Fruit fly (Drosophila melanogaster) whole organism, embryonic: ENCODE measurements around the gene Ifrd1.

Experiments
- ATbp ChIP-seq: fragments of 200-800 bp; sonication (Bioruptor generic); optimal IDR thresholded peaks from 2 replicates; lab custom pipeline; 2017; ENCODE audit warnings: missing biosample characterization, mild to moderate bottlenecking, missing genetic modification characterization, missing genetic modification reagents
- CG11456 ChIP-seq: fragments of 200-800 bp; sonication (Bioruptor generic); IDR thresholded peaks from 3 replicates; pipeline ENCODE4 v1.3.6; 2022; ENCODE audit warnings: missing biosample characterization, missing genetic modification characterization
- CG17829 ChIP-seq: fragments of 200-800 bp; optimal IDR thresholded peaks from 2 replicates; lab custom pipeline; 2019; ENCODE audit warnings: missing biosample characterization, mild to moderate bottlenecking, missing genetic modification characterization, moderate library complexity
- CG1792 ChIP-seq: fragments of 200-800 bp; sonication (Bioruptor generic); optimal IDR thresholded peaks from 2 replicates; lab custom pipeline; 2016; ENCODE audit warnings: missing biosample characterization, missing genetic modification characterization
- CG18476 ChIP-seq: fragments of 200-800 bp; sonication (Bioruptor generic); optimal IDR thresholded peaks from 2 replicates; lab custom pipeline; 2016; ENCODE audit warnings: missing biosample characterization, mild to moderate bottlenecking, missing genetic modification characterization
- CG18764 ChIP-seq: fragments of 200-800 bp; sonication (Bioruptor generic); optimal IDR thresholded peaks from 3 replicates; lab custom pipeline; 2016; ENCODE audit warnings: missing biosample characterization, missing genetic modification characterization
- CG3163 ChIP-seq: fragments of 200-800 bp; sonication (Bioruptor generic); optimal IDR thresholded peaks from 3 replicates; lab custom pipeline; 2016; ENCODE audit warnings: missing biosample characterization, missing genetic modification characterization
- CG42726 ChIP-seq: fragments of 200-800 bp; sonication (Bioruptor generic); IDR thresholded peaks from 2 replicates; pipeline ENCODE4 v1.3.6; 2022; ENCODE audit warnings: missing biosample characterization, missing genetic modification characterization; ENCODE audit not compliant: partially characterized antibody
- CG5180 ChIP-seq: fragments of 200-800 bp; sonication (Bioruptor generic); optimal IDR thresholded peaks from 3 replicates; lab custom pipeline; 2017; ENCODE audit warnings: missing biosample characterization, missing genetic modification characterization, mild to moderate bottlenecking, moderate library complexity, missing genetic modification reagents
- CG7271 ChIP-seq: fragments of 200-800 bp; sonication (Bioruptor generic); optimal IDR thresholded peaks from 2 replicates; lab custom pipeline; 2018; ENCODE audit warnings: missing biosample characterization, mild to moderate bottlenecking, missing genetic modification characterization, moderate library complexity
- CG7745 ChIP-seq: fragments of 200-800 bp; sonication (Bioruptor generic); optimal IDR thresholded peaks from 2 replicates; lab custom pipeline; 2018; ENCODE audit warnings: missing biosample characterization, mild to moderate bottlenecking, missing genetic modification characterization, moderate library complexity
- Camta ChIP-seq: fragments of 200-800 bp; sonication (Bioruptor generic); optimal IDR thresholded peaks from 2 replicates; lab custom pipeline; 2016; ENCODE audit warnings: missing biosample characterization, missing genetic modification characterization
- D19A ChIP-seq: fragments of 200-800 bp; optimal IDR thresholded peaks from 3 replicates; lab custom pipeline; 2019; ENCODE audit warnings: missing biosample characterization, mild to moderate bottlenecking, missing genetic modification characterization, moderate library complexity
- Doc3 ChIP-seq: fragments of 200-800 bp; sonication (Bioruptor generic); IDR thresholded peaks from 3 replicates; pipeline ENCODE4 v1.3.6; 2022; ENCODE audit warnings: missing biosample characterization, missing genetic modification characterization; ENCODE audit not compliant: partially characterized antibody
- Dp ChIP-seq: fragments of 200-800 bp; sonication (Bioruptor generic); optimal IDR thresholded peaks from 2 replicates; lab custom pipeline; 2018; ENCODE audit warnings: missing biosample characterization, mild to moderate bottlenecking, missing genetic modification characterization, moderate library complexity
- HmgZ ChIP-seq: fragments of 200-800 bp; sonication (Bioruptor generic); optimal IDR thresholded peaks from 2 replicates; lab custom pipeline; 2018; ENCODE audit warnings: missing biosample characterization, mild to moderate bottlenecking, missing genetic modification characterization
- Hr3 ChIP-seq: fragments of 200-800 bp; sonication (Bioruptor generic); optimal IDR thresholded peaks from 3 replicates; lab custom pipeline; 2016; ENCODE audit warnings: missing biosample characterization, missing genetic modification characterization
- Hsf ChIP-seq: fragments of 200-800 bp; sonication (Bioruptor generic); optimal IDR thresholded peaks from 3 replicates; lab custom pipeline; 2016; ENCODE audit warnings: missing biosample characterization, missing genetic modification characterization
- Med ChIP-seq: fragments of 200-800 bp; sonication (Bioruptor generic); peaks from one replicate; lab custom pipeline; 2016; ENCODE audit warnings: missing biosample characterization, missing genetic modification characterization, mild to moderate bottlenecking, inconsistent platforms, moderate library complexity
- Nf-YC ChIP-seq: fragments of 200-800 bp; optimal IDR thresholded peaks from 3 replicates; lab custom pipeline; 2019; ENCODE audit warnings: missing biosample characterization, mild to moderate bottlenecking, missing genetic modification characterization, moderate library complexity
- Opbp ChIP-seq: fragments of 200-800 bp; sonication (Bioruptor generic); IDR thresholded peaks from 3 replicates; pipeline ENCODE4 v1.3.6; 2022; ENCODE audit warnings: missing biosample characterization, missing genetic modification characterization; ENCODE audit not compliant: partially characterized antibody
- Side ChIP-seq: fragments of 200-800 bp; sonication (Bioruptor generic); optimal IDR thresholded peaks from 2 replicates; lab custom pipeline; 2016; ENCODE audit warnings: missing biosample characterization, missing genetic modification characterization
- Sox100B ChIP-seq: fragments of 200-800 bp; sonication (Bioruptor generic); optimal IDR thresholded peaks from 3 replicates; lab custom pipeline; 2018; ENCODE audit warnings: missing biosample characterization, mild to moderate bottlenecking, missing genetic modification characterization
- Trl ChIP-seq, 3 experiments: fragments of >200 bp in 2 of 3; fragments of 200-800 bp in 1 of 3; sonication (Bioruptor generic) in 1 of 3; optimal IDR thresholded peaks; 2 replicates in 1 of 3; 3 replicates in 2 of 3; lab custom pipeline; 2016 to 2017; ENCODE audit warnings: missing biosample characterization in 1 of 3, missing genetic modification characterization in 1 of 3
- abd-A ChIP-seq: fragments of 200-800 bp; sonication (Bioruptor generic); optimal IDR thresholded peaks from 3 replicates; lab custom pipeline; 2019; ENCODE audit warnings: missing biosample characterization, mild to moderate bottlenecking, missing genetic modification characterization, moderate library complexity
- ara ChIP-seq: fragments of 200-800 bp; sonication (Bioruptor generic); IDR thresholded peaks from 2 replicates; pipeline ENCODE4 v1.3.6; 2022; ENCODE audit warnings: missing biosample characterization, missing genetic modification characterization
- bsh ChIP-seq, 2 experiments: fragments of 200-800 bp; sonication (Bioruptor generic); optimal IDR thresholded peaks; 2 replicates each; lab custom pipeline; 2017 to 2018; ENCODE audit warnings: mild to moderate bottlenecking in 2 of 2, missing biosample characterization in 2 of 2, missing genetic modification characterization in 2 of 2, moderate library complexity in 1 of 2
- cg ChIP-seq: fragments of 200-800 bp; sonication (Bioruptor generic); optimal IDR thresholded peaks from 3 replicates; lab custom pipeline; 2019; ENCODE audit warnings: missing biosample characterization, mild to moderate bottlenecking, missing genetic modification characterization, moderate library complexity
- chinmo ChIP-seq: fragments of 200-800 bp; sonication (Bioruptor generic); IDR thresholded peaks from 4 replicates; pipeline ENCODE4 v1.3.6; 2022; ENCODE audit warnings: missing biosample characterization, missing genetic modification characterization; ENCODE audit not compliant: partially characterized antibody
- dati ChIP-seq: fragments of 200-800 bp; sonication (Bioruptor generic); IDR thresholded peaks from 2 replicates; pipeline ENCODE4 v1.3.6; 2022; ENCODE audit warnings: missing biosample characterization, missing genetic modification characterization
- ewg ChIP-seq: fragments of 200-800 bp; sonication (Bioruptor generic); optimal IDR thresholded peaks from 3 replicates; lab custom pipeline; 2017; ENCODE audit warnings: mild to moderate bottlenecking, missing biosample characterization, missing genetic modification reagents, missing genetic modification characterization
- gro ChIP-seq: fragments of 200-800 bp; sonication (Bioruptor generic); optimal IDR thresholded peaks from 2 replicates; lab custom pipeline; 2016; ENCODE audit warnings: missing biosample characterization, missing genetic modification characterization
- ind ChIP-seq: fragments of 200-800 bp; sonication (Bioruptor generic); optimal IDR thresholded peaks from 3 replicates; lab custom pipeline; 2016; ENCODE audit warnings: missing biosample characterization, missing genetic modification characterization
- insv ChIP-seq, 2 experiments: fragments of 200-800 bp; sonication (Bioruptor generic); optimal IDR thresholded peaks; 3 replicates each; lab custom pipeline; 2016 to 2018; ENCODE audit warnings: missing biosample characterization in 2 of 2, missing genetic modification characterization in 2 of 2
- lola ChIP-seq, 3 experiments: fragments of >200 bp in 2 of 3; fragments of 200-800 bp in 1 of 3; sonication (Bioruptor generic) in 1 of 3; optimal IDR thresholded peaks; 2 replicates each; lab custom pipeline; 2017 to 2019; ENCODE audit warnings: missing biosample characterization in 3 of 3, missing genetic modification characterization in 3 of 3, mild to moderate bottlenecking in 1 of 3, moderate library complexity in 1 of 3
- org-1 ChIP-seq: fragments of 200-800 bp; sonication (Bioruptor generic); optimal IDR thresholded peaks from 2 replicates; lab custom pipeline; 2017; ENCODE audit warnings: missing biosample characterization, missing genetic modification characterization
- pita ChIP-seq: fragments of 200-800 bp; sonication (Bioruptor generic); optimal IDR thresholded peaks from 2 replicates; lab custom pipeline; 2017; ENCODE audit warnings: missing biosample characterization, mild to moderate bottlenecking, missing genetic modification characterization
- sd ChIP-seq: fragments of 200-800 bp; sonication (Bioruptor generic); optimal IDR thresholded peaks from 3 replicates; lab custom pipeline; 2018; ENCODE audit warnings: missing biosample characterization, mild to moderate bottlenecking, missing genetic modification characterization, moderate library complexity
- sim ChIP-seq: fragments of 200-800 bp; sonication (Bioruptor generic); IDR thresholded peaks from 2 replicates; pipeline ENCODE4 v1.3.6; 2022; ENCODE audit warnings: missing biosample characterization, missing genetic modification characterization
- sqz ChIP-seq: fragments of 200-800 bp; sonication (Bioruptor generic); optimal IDR thresholded peaks from 3 replicates; lab custom pipeline; 2018; ENCODE audit warnings: missing biosample characterization, mild to moderate bottlenecking, missing genetic modification characterization
- tio ChIP-seq: fragments of 200-800 bp; sonication (Bioruptor generic); optimal IDR thresholded peaks from 2 replicates; lab custom pipeline; 2017; ENCODE audit warnings: missing biosample characterization, missing genetic modification characterization, inconsistent platforms
- unc-4 ChIP-seq: fragments of 200-800 bp; sonication (Bioruptor generic); IDR thresholded peaks from 2 replicates; pipeline ENCODE4 v1.3.6; 2022; ENCODE audit warnings: missing biosample characterization, missing genetic modification characterization; ENCODE audit not compliant: partially characterized antibody
- unpg ChIP-seq: fragments of 200-800 bp; sonication (Bioruptor generic); optimal IDR thresholded peaks from 3 replicates; lab custom pipeline; 2018; ENCODE audit warnings: missing biosample characterization, mild to moderate bottlenecking, missing genetic modification characterization, moderate library complexity
- yki ChIP-seq: fragments of >200 bp; optimal IDR thresholded peaks from 3 replicates; lab custom pipeline; 2018
- z ChIP-seq: fragments of 200-800 bp; sonication (Bioruptor generic); IDR thresholded peaks from 3 replicates; pipeline ENCODE4 v1.3.6; 2022; ENCODE audit warnings: missing biosample characterization, missing genetic modification characterization

Gene Ifrd1

DNA sequence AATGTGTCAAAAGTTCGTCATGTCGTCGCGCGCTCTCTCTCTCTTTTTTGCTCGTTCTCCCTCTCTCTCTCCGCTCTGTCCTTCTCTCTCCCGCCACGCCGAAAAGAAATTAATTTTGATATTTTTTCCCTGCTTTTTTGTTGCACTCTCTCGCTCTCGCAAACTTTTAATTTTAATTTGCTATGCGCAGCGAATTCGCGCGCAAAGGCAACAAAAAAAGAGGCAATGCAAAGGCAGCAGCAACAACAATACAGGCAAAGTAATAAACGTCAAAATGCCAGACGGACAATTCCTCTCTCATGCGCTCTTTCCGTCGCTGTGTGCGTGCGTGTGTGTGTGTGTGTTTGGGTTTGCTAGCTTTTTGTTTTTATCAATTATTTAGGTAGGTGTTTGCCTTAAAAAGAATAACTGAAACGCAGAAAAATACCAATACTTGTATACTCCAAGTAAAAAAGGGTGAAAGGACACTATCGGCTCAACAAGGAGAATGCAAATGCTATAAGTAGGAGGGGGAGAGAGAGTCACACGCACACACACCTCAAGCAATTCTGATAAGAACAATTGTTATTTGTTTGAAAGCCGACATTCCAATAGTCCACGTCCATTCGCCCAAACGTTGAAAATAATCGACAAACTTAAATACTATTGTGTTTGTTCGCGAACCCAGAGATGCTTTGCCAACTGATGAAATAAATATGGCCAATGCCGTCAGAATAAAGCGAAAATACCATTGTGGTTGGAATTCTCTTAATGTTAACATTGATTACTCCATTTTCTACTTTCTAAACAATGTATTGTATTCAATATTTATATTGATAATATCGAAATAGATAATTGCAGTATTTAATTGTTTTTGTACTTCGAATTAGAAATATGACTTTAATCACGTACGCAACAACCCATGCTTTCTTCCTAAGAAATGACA lies 12.6 kb upstream of the Ifrd1 start (continued):
- peak; percentile 5 for TF ChIP-seq ATbp (GFP tag; lab: Kevin White, UChicago)
- no peak for TF ChIP-seq CG18476
- TF ChIP-seq unpg (GFP tag; lab: Kevin White, UChicago), result no peak
- TF ChIP-seq Side (GFP tag; lab: Kevin White, UChicago), result no peak
- TF ChIP-seq z, result no peak
- TF ChIP-seq ind (GFP tag; lab: Kevin White, UChicago), result no peak
- TF ChIP-seq CG7271, result no peak
- peak; percentile 31 for TF ChIP-seq yki
- peak; percentile 41 to 93 for TF ChIP-seq insv (GFP tag; optimal IDR thresholded peaks at IDR 0.05; lab: Kevin White, UChicago)
- 0 out of 3 replicates have a peak, but pooled peaks have one; percentile 15 for TF ChIP-seq Doc3 (GFP tag; lab: Robert Waterston, UW)
- 0 out of 2 replicates have a peak, but pooled peaks have one; percentile 17 for TF ChIP-seq unc-4 (GFP tag; lab: Robert Waterston, UW)
- TF ChIP-seq Trl (optimal IDR thresholded peaks at IDR 0.05; lab: Kevin White, UChicago), result peak; percentile 94 to 99
- peak; percentile 48 for TF ChIP-seq Trl (GFP tag; optimal IDR thresholded peaks at IDR 0.05; lab: Kevin White, UChicago)
- peak; percentile 13 for TF ChIP-seq gro (GFP tag; lab: Kevin White, UChicago)
- TF ChIP-seq Sox100B, result no peak
- TF ChIP-seq D19A (tag; lab: Kevin White, UChicago), result no peak
- no peak for TF ChIP-seq pita
- peak; percentile 99 for TF ChIP-seq CG7745 (tag; lab: Kevin White, UChicago)
- TF ChIP-seq Hsf, result no peak
- TF ChIP-seq Hr3 (GFP tag; lab: Kevin White, UChicago), result no peak
- peak; percentile 77 for TF ChIP-seq abd-A (tag; lab: Kevin White, UChicago)
- no peak for TF ChIP-seq Opbp (GFP tag; lab: Robert Waterston, UW)
- TF ChIP-seq sqz, result peak; percentile 32
- no peak for TF ChIP-seq dati
- no peak for TF ChIP-seq Dp (GFP tag; lab: Kevin White, UChicago)
- TF ChIP-seq sd (tag; lab: Kevin White, UChicago), result peak; percentile 72
- TF ChIP-seq Med (GFP tag; lab: Kevin White, UChicago), result peak; percentile 14
- TF ChIP-seq ara (GFP tag; lab: Robert Waterston, UW), result no peak
- TF ChIP-seq CG3163 (GFP tag; lab: Kevin White, UChicago), result peak; percentile 25
- no peak for TF ChIP-seq lola (GFP tag; optimal IDR thresholded peaks at IDR 0.05; lab: Kevin White, UChicago)
- no peak for TF ChIP-seq CG11456
- peak; percentile 94; the same call in 3 of the 4 replicates for TF ChIP-seq chinmo
- TF ChIP-seq Camta, result no peak
- peak; percentile 48 for TF ChIP-seq ewg
- TF ChIP-seq CG18764 (GFP tag; lab: Kevin White, UChicago), result no peak
- no peak for TF ChIP-seq tio (GFP tag; lab: Kevin White, UChicago)
- peak; percentile 68 for TF ChIP-seq cg (GFP tag; lab: Kevin White, UChicago)
- TF ChIP-seq Nf-YC (tag; lab: Kevin White, UChicago), result no peak
- TF ChIP-seq org-1, result no peak
- no peak for TF ChIP-seq CG1792
- TF ChIP-seq HmgZ (tag; lab: Kevin White, UChicago), result peak; percentile 14
- peak; percentile 90 for TF ChIP-seq CG5180 (GFP tag; lab: Kevin White, UChicago)
- TF ChIP-seq CG42726, result no peak
- TF ChIP-seq sim (GFP tag; lab: Robert Waterston, UW), result 0 out of 2 replicates have a peak, but pooled peaks have one; percentile 37
- peak in 1 of 2 experiments; percentile 29 for TF ChIP-seq bsh (GFP tag; optimal IDR thresholded peaks at IDR 0.05; lab: Kevin White, UChicago)
- no peak for TF ChIP-seq CG17829 (tag; lab: Kevin White, UChicago)
